Fruit fly (Drosophila melanogaster): ENCODE data around the gene spartin.

The spartin gene

dm6 chr3R:4641616-4642102 is 12.9 kb upstream of the spartin start, which contains the start of the genes CG9775, MED31 and slx1:
TSS of gene CG9775 (minus strand) at chr3R:4641838.
TSS of gene MED31 (plus strand) at chr3R:4641963.
TSS of gene slx1 (plus strand) at chr3R:4641963.
- TF ChIP-seq cnc (optimal IDR thresholded peaks at IDR 0.05) = no peak
- TF ChIP-seq pad (GFP tag; optimal IDR thresholded peaks at IDR 0.05) = peak; percentile 43
- peak; percentile 26 for TF ChIP-seq ovo (GFP tag; optimal IDR thresholded peaks at IDR 0.05)
- no peak for TF ChIP-seq CG5204 (GFP tag; optimal IDR thresholded peaks at IDR 0.05)
- no peak for TF ChIP-seq Mnt (GFP tag; optimal IDR thresholded peaks at IDR 0.05)
- peak; percentile 34 for TF ChIP-seq Crg-1 (GFP tag; optimal IDR thresholded peaks at IDR 0.05)
- peak; percentile 95 for TF ChIP-seq CG14711 (tag; optimal IDR thresholded peaks at IDR 0.05)
- TF ChIP-seq bab1 (GFP tag; optimal IDR thresholded peaks at IDR 0.05) = peak; percentile 48
- TF ChIP-seq cic (GFP tag; optimal IDR thresholded peaks at IDR 0.05) = no peak
- peak; percentile 50 for TF ChIP-seq CG33017 (tag; optimal IDR thresholded peaks at IDR 0.05)
- peak; percentile 75 for TF ChIP-seq CG7045 (GFP tag; optimal IDR thresholded peaks at IDR 0.05)
- peak; percentile 61 for TF ChIP-seq toe (GFP tag; optimal IDR thresholded peaks at IDR 0.05)
- no peak for TF ChIP-seq kay (GFP tag; ENCODE audit: borderline replicate concordance)
- TF ChIP-seq tj (GFP tag; optimal IDR thresholded peaks at IDR 0.05) = peak; percentile 36
- peak; percentile 75 for TF ChIP-seq CG11617 (GFP tag; optimal IDR thresholded peaks at IDR 0.05)
- TF ChIP-seq CG7101 (tag; optimal IDR thresholded peaks at IDR 0.05) = peak; percentile 81
- peak; percentile 65 for TF ChIP-seq CG12768 (GFP tag; optimal IDR thresholded peaks at IDR 0.05)
- peak; percentile 46 for TF ChIP-seq Clk (GFP tag; optimal IDR thresholded peaks at IDR 0.05)
- TF ChIP-seq Hr96 (GFP tag; optimal IDR thresholded peaks at IDR 0.05) = no peak
- peak; percentile 20 for TF ChIP-seq CG1620 (GFP tag; optimal IDR thresholded peaks at IDR 0.05)

dm6 chr3R:4645457-4646082 is 9.0 kb upstream of the spartin start, which contains the start of the genes Dlip2 and rpk:
TSS of gene Dlip2 (minus strand) at chr3R:4645655.
TSS of gene rpk (plus strand) at chr3R:4645981.
- TF ChIP-seq CG11617 (GFP tag; optimal IDR thresholded peaks at IDR 0.05) = no peak
- no peak for TF ChIP-seq ovo (GFP tag; optimal IDR thresholded peaks at IDR 0.05)
- TF ChIP-seq kay (GFP tag; ENCODE audit: borderline replicate concordance) = no peak
- no peak for TF ChIP-seq cic (GFP tag; optimal IDR thresholded peaks at IDR 0.05)
- TF ChIP-seq Mnt (GFP tag; optimal IDR thresholded peaks at IDR 0.05) = no peak
- no peak for TF ChIP-seq Clk (GFP tag; optimal IDR thresholded peaks at IDR 0.05)
- TF ChIP-seq CG7101 (tag; optimal IDR thresholded peaks at IDR 0.05) = no peak

dm6 chr3R:4649126-4649811 is 5.3 kb upstream of the spartin start, which contains the start of gene Karybeta3:
TSS of gene Karybeta3 (plus strand) at chr3R:4649176.
- TF ChIP-seq toe (GFP tag; optimal IDR thresholded peaks at IDR 0.05) (peak; percentile 83), ovo (GFP tag; optimal IDR thresholded peaks at IDR 0.05) (peak; percentile 76), CG12768 (GFP tag; optimal IDR thresholded peaks at IDR 0.05) (peak; percentile 87), CG5204 (GFP tag; optimal IDR thresholded peaks at IDR 0.05) (peak; percentile 78), bab1 (GFP tag; optimal IDR thresholded peaks at IDR 0.05) (peak; percentile 75), CG14711 (tag; optimal IDR thresholded peaks at IDR 0.05) (peak; percentile 99), CG33017 (tag; optimal IDR thresholded peaks at IDR 0.05) (peak; percentile 80), CG7101 (tag; optimal IDR thresholded peaks at IDR 0.05) (peak; percentile 79), Crg-1 (GFP tag; optimal IDR thresholded peaks at IDR 0.05) (peak; percentile 83), kay (GFP tag; ENCODE audit: borderline replicate concordance) (no peak), cnc (optimal IDR thresholded peaks at IDR 0.05) (no peak), CG7045 (GFP tag; optimal IDR thresholded peaks at IDR 0.05) (peak; percentile 68), Mnt (GFP tag; optimal IDR thresholded peaks at IDR 0.05) (peak; percentile 86), tj (GFP tag; optimal IDR thresholded peaks at IDR 0.05) (peak; percentile 57), Hr96 (GFP tag; optimal IDR thresholded peaks at IDR 0.05) (peak; percentile 86), CG1620 (GFP tag; optimal IDR thresholded peaks at IDR 0.05) (peak; percentile 81), Clk (GFP tag; optimal IDR thresholded peaks at IDR 0.05) (no peak), CG11617 (GFP tag; optimal IDR thresholded peaks at IDR 0.05) (peak; percentile 91), pad (GFP tag; optimal IDR thresholded peaks at IDR 0.05) (peak; percentile 24), cic (GFP tag; optimal IDR thresholded peaks at IDR 0.05) (peak; percentile 35)

dm6 chr3R:4649880-4650493 is 4.6 kb upstream of the spartin start:
- TF ChIP-seq cnc (optimal IDR thresholded peaks at IDR 0.05) (no peak), kay (GFP tag; ENCODE audit: borderline replicate concordance) (peak; percentile 40), CG1620 (GFP tag; optimal IDR thresholded peaks at IDR 0.05) (no peak), tj (GFP tag; optimal IDR thresholded peaks at IDR 0.05) (peak; percentile 5), Mnt (GFP tag; optimal IDR thresholded peaks at IDR 0.05) (peak; percentile 86), CG7101 (tag; optimal IDR thresholded peaks at IDR 0.05) (no peak), cic (GFP tag; optimal IDR thresholded peaks at IDR 0.05) (peak; percentile 40)

- peak; percentile 74 for TF ChIP-seq bab1 (GFP tag; optimal IDR thresholded peaks at IDR 0.05)
- no peak for TF ChIP-seq Hr96 (GFP tag; optimal IDR thresholded peaks at IDR 0.05)
- TF ChIP-seq CG12768 (GFP tag; optimal IDR thresholded peaks at IDR 0.05) = peak; percentile 77
- peak; percentile 82 for TF ChIP-seq Mnt (GFP tag; optimal IDR thresholded peaks at IDR 0.05)
- TF ChIP-seq CG1620 (GFP tag; optimal IDR thresholded peaks at IDR 0.05) = peak; percentile 54
- peak; percentile 40 for TF ChIP-seq kay (GFP tag; ENCODE audit: borderline replicate concordance)
- TF ChIP-seq CG7101 (tag; optimal IDR thresholded peaks at IDR 0.05) = peak; percentile 52
- TF ChIP-seq CG14711 (tag; optimal IDR thresholded peaks at IDR 0.05) = peak; percentile 15
- TF ChIP-seq Crg-1 (GFP tag; optimal IDR thresholded peaks at IDR 0.05) = no peak
- no peak for TF ChIP-seq ovo (GFP tag; optimal IDR thresholded peaks at IDR 0.05)
- no peak for TF ChIP-seq cnc (optimal IDR thresholded peaks at IDR 0.05)
- TF ChIP-seq CG33017 (tag; optimal IDR thresholded peaks at IDR 0.05) = peak; percentile 29
- peak; percentile 82 for TF ChIP-seq cic (GFP tag; optimal IDR thresholded peaks at IDR 0.05)
- TF ChIP-seq CG5204 (GFP tag; optimal IDR thresholded peaks at IDR 0.05) = no peak
- TF ChIP-seq Clk (GFP tag; optimal IDR thresholded peaks at IDR 0.05) = no peak
- peak; percentile 80 for TF ChIP-seq CG11617 (GFP tag; optimal IDR thresholded peaks at IDR 0.05)
- no peak for TF ChIP-seq toe (GFP tag; optimal IDR thresholded peaks at IDR 0.05)
- peak; percentile 67 for TF ChIP-seq tj (GFP tag; optimal IDR thresholded peaks at IDR 0.05)
- TF ChIP-seq CG7045 (GFP tag; optimal IDR thresholded peaks at IDR 0.05) = peak; percentile 57
- TF ChIP-seq pad (GFP tag; optimal IDR thresholded peaks at IDR 0.05) = peak; percentile 71
These were observed 4.7 kb downstream of the spartin start, which contains the start of gene smash for dm6 chr3R:4658991-4659933. TSS of gene smash (plus strand) at chr3R:4659579.

All from whole organism, adult.